Fruit fly (Drosophila melanogaster) whole organism, wandering third instar larva: Measurements from ENCODE around the gene CG18130.

Experiments used
- Abd-B ChIP-seq: fragments of >200 bp; optimal IDR thresholded peaks from 2 replicates; lab custom pipeline; 2017; ENCODE audit warnings: missing biosample characterization, missing genetic modification characterization
- CG32264 ChIP-seq: fragments of 200-800 bp; sonication (Bioruptor generic); optimal IDR thresholded peaks from 2 replicates; lab custom pipeline; 2016; ENCODE audit warnings: missing biosample characterization, missing genetic modification characterization
- CG9705 ChIP-seq: fragments of 200-800 bp; sonication (Bioruptor generic); optimal IDR thresholded peaks from 2 replicates; lab custom pipeline; 2018; ENCODE audit warnings: missing biosample characterization, mild to moderate bottlenecking, missing genetic modification characterization
- CrebA ChIP-seq: fragments of 200-800 bp; sonication (Bioruptor generic); optimal IDR thresholded peaks from 2 replicates; lab custom pipeline; 2016; ENCODE audit warnings: missing biosample characterization, mild to moderate bottlenecking, missing genetic modification characterization, borderline replicate concordance
- Dfd ChIP-seq: fragments of >200 bp; optimal IDR thresholded peaks from 2 replicates; lab custom pipeline; 2017; ENCODE audit warnings: missing biosample characterization, missing genetic modification characterization
- Dif ChIP-seq: fragments of 200-275, 200-300 bp; sonication (Bioruptor generic); optimal IDR thresholded peaks from 2 replicates; lab custom pipeline; 2018; ENCODE audit warnings: missing biosample characterization, missing genetic modification characterization; ENCODE audit not compliant: partially characterized antibody
- GATAd ChIP-seq: sonication (Bioruptor generic); optimal IDR thresholded peaks from 2 replicates; lab custom pipeline; 2016; ENCODE audit warnings: missing biosample characterization, missing genetic modification characterization
- HLH106 ChIP-seq: fragments of 200-800 bp; optimal IDR thresholded peaks from 3 replicates; lab custom pipeline; 2019; ENCODE audit warnings: missing biosample characterization, mild to moderate bottlenecking, missing genetic modification characterization, moderate library complexity
- Hnf4 ChIP-seq: fragments of 200-800 bp; sonication (Bioruptor generic); optimal IDR thresholded peaks from 2 replicates; lab custom pipeline; 2016; ENCODE audit warnings: missing biosample characterization, mild to moderate bottlenecking, missing genetic modification characterization
- Hr78 ChIP-seq: fragments of >200 bp; optimal IDR thresholded peaks from 2 replicates; lab custom pipeline; 2017; ENCODE audit warnings: missing biosample characterization, missing genetic modification characterization
- Hr83 ChIP-seq: fragments of 200-300 bp; sonication (Bioruptor generic); optimal IDR thresholded peaks from 2 replicates; lab custom pipeline; 2016; ENCODE audit warnings: missing biosample characterization, mild to moderate bottlenecking, missing genetic modification characterization, moderate library complexity; ENCODE audit not compliant: poor library complexity, severe bottlenecking
- Jra ChIP-seq: sonication (Bioruptor generic); optimal IDR thresholded peaks from 2 replicates; lab custom pipeline; 2016; ENCODE audit warnings: missing biosample characterization, missing genetic modification characterization
- Mio ChIP-seq: sonication (Bioruptor generic); optimal IDR thresholded peaks from 2 replicates; lab custom pipeline; 2016; ENCODE audit warnings: missing biosample characterization, missing genetic modification characterization
- Myc ChIP-seq: fragments of >200 bp; optimal IDR thresholded peaks from 2 replicates; lab custom pipeline; 2017
- N ChIP-seq: fragments of >200 bp; optimal IDR thresholded peaks from 2 replicates; lab custom pipeline; 2018; ENCODE audit warnings: missing biosample characterization, missing external identifiers, missing genetic modification characterization
- OdsH ChIP-seq: fragments of 200-800 bp; sonication (Bioruptor generic); optimal IDR thresholded peaks from 2 replicates; lab custom pipeline; 2016; ENCODE audit warnings: missing biosample characterization, mild to moderate bottlenecking, missing genetic modification characterization
- Rel ChIP-seq, 2 experiments: fragments of 200-800 bp; sonication (Bioruptor generic) in 1 of 2; optimal IDR thresholded peaks; 2 replicates in 1 of 2; 3 replicates in 1 of 2; lab custom pipeline; 2016 to 2019; ENCODE audit warnings: mild to moderate bottlenecking in 2 of 2, missing biosample characterization in 2 of 2, missing genetic modification characterization in 2 of 2, moderate library complexity in 1 of 2
- Sp1 ChIP-seq: fragments of 200-800 bp; sonication (Bioruptor generic); optimal IDR thresholded peaks from 3 replicates; lab custom pipeline; 2019; ENCODE audit warnings: missing biosample characterization, mild to moderate bottlenecking, missing genetic modification characterization, moderate library complexity
- Vsx2 ChIP-seq: fragments of 200-300, 225-300 bp; sonication (Bioruptor generic); optimal IDR thresholded peaks from 2 replicates; lab custom pipeline; 2018; ENCODE audit warnings: missing biosample characterization, missing genetic modification characterization; ENCODE audit not compliant: partially characterized antibody
- br ChIP-seq: fragments of 200-800 bp; sonication (Bioruptor generic); optimal IDR thresholded peaks from 2 replicates; lab custom pipeline; 2016; ENCODE audit warnings: missing biosample characterization, missing genetic modification characterization
- brk ChIP-seq: fragments of 200-800 bp; sonication (Bioruptor generic); optimal IDR thresholded peaks from 2 replicates; lab custom pipeline; 2016; ENCODE audit warnings: missing biosample characterization, mild to moderate bottlenecking, missing genetic modification characterization
- dl ChIP-seq, 2 experiments: fragments of 175-275, 200-275 bp in 1 of 2; fragments of 200-275 bp in 1 of 2; sonication (Bioruptor generic); optimal IDR thresholded peaks; lab custom pipeline; 2018; ENCODE audit warnings: mild to moderate bottlenecking in 2 of 2, missing biosample characterization in 2 of 2, missing genetic modification characterization in 2 of 2, moderate library complexity in 2 of 2; ENCODE audit not compliant: partially characterized antibody in 2 of 2, insufficient read depth in 1 of 2
- dmrt93B ChIP-seq: fragments of 200-800 bp; sonication (Bioruptor generic); optimal IDR thresholded peaks from 2 replicates; lab custom pipeline; 2018; ENCODE audit warnings: missing biosample characterization, mild to moderate bottlenecking, missing genetic modification characterization
- dsf ChIP-seq: sonication (Bioruptor generic); optimal IDR thresholded peaks from 2 replicates; lab custom pipeline; 2016; ENCODE audit warnings: missing biosample characterization, missing genetic modification characterization, borderline replicate concordance
- ey ChIP-seq: fragments of 200-800 bp; sonication (Bioruptor generic); optimal IDR thresholded peaks from 2 replicates; lab custom pipeline; 2016; ENCODE audit warnings: missing biosample characterization, missing genetic modification characterization
- foxo ChIP-seq, 2 experiments: fragments of 200-800 bp; sonication (Bioruptor generic); optimal IDR thresholded peaks; 2 replicates in 1 of 2; 3 replicates in 1 of 2; lab custom pipeline; 2016 to 2017; ENCODE audit warnings: missing biosample characterization in 2 of 2, missing genetic modification characterization in 2 of 2
- fru ChIP-seq: fragments of 200-800 bp; sonication (Bioruptor generic); optimal IDR thresholded peaks from 3 replicates; lab custom pipeline; 2016; ENCODE audit warnings: missing biosample characterization, mild to moderate bottlenecking, missing genetic modification characterization
- h ChIP-seq: fragments of 200-800 bp; sonication (Bioruptor generic); optimal IDR thresholded peaks from 3 replicates; lab custom pipeline; 2016; ENCODE audit warnings: missing biosample characterization, mild to moderate bottlenecking, missing genetic modification characterization
- jim ChIP-seq: fragments of 175-275, 200-325 bp; sonication (Bioruptor generic); optimal IDR thresholded peaks from 2 replicates; lab custom pipeline; 2016; ENCODE audit warnings: missing biosample characterization, mild to moderate bottlenecking, missing genetic modification characterization
- lola ChIP-seq: fragments of >200 bp; optimal IDR thresholded peaks from 2 replicates; lab custom pipeline; 2017; ENCODE audit warnings: missing biosample characterization, missing genetic modification characterization
- pan ChIP-seq: fragments of >200 bp; optimal IDR thresholded peaks from 2 replicates; lab custom pipeline; 2017
- psq ChIP-seq: fragments of 200-800 bp; sonication (Bioruptor generic); optimal IDR thresholded peaks from 3 replicates; lab custom pipeline; 2017; ENCODE audit warnings: missing biosample characterization, mild to moderate bottlenecking, missing genetic modification characterization, moderate library complexity
- rgr ChIP-seq: fragments of 200-800 bp; sonication (Bioruptor generic); optimal IDR thresholded peaks from 3 replicates; lab custom pipeline; 2016; ENCODE audit warnings: missing biosample characterization, mild to moderate bottlenecking, missing genetic modification characterization
- sage ChIP-seq: fragments of 200-800 bp; sonication (Bioruptor generic); optimal IDR thresholded peaks from 2 replicates; lab custom pipeline; 2016; ENCODE audit warnings: missing biosample characterization, mild to moderate bottlenecking, missing genetic modification characterization
- sv ChIP-seq: fragments of 200-800 bp; sonication (Bioruptor generic); optimal IDR thresholded peaks from 3 replicates; lab custom pipeline; 2016; ENCODE audit warnings: missing biosample characterization, missing genetic modification characterization
- tai ChIP-seq: sonication (Bioruptor generic); optimal IDR thresholded peaks from 2 replicates; lab custom pipeline; 2016; ENCODE audit warnings: missing biosample characterization, missing genetic modification characterization
- usp ChIP-seq: fragments of >200 bp; optimal IDR thresholded peaks from 2 replicates; lab custom pipeline; 2017; ENCODE audit warnings: missing biosample characterization, missing genetic modification characterization
- woc ChIP-seq: sonication (Bioruptor generic); optimal IDR thresholded peaks from 2 replicates; lab custom pipeline; 2016; ENCODE audit warnings: missing biosample characterization, mild to moderate bottlenecking, missing genetic modification characterization

Gene CG18130

DNA sequence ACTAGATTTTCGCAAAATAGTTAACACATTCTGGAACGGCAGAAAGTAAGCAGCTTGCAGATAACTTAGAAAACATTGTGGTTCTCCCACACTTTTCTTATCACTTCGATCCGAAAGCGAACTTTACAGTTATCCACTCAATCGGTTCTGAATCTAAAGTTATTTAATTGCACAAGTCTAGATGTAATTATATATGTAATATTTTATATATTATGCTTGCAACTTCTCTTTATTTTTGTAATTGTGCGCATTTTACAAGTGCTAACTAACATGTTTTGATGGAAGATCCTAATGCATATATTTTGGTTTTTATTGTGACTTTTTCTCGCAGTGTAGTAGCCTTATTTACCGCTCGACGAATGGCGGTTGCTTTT is 11.8 kb upstream of the CG18130 start:
- TF ChIP-seq ey (GFP tag; lab: Kevin White, UChicago), result no peak
- no peak for TF ChIP-seq Myc (lab: Kevin White, UChicago)
- peak; percentile 72 for TF ChIP-seq dmrt93B (GFP tag; lab: Kevin White, UChicago)
- no peak for TF ChIP-seq Dif
- no peak for TF ChIP-seq Hnf4 (GFP tag; lab: Kevin White, UChicago)
- TF ChIP-seq sage (GFP tag; lab: Kevin White, UChicago), result no peak
- TF ChIP-seq br (GFP tag; lab: Kevin White, UChicago), result no peak
- TF ChIP-seq Rel (GFP tag; optimal IDR thresholded peaks at IDR 0.05; lab: Kevin White, UChicago), result no peak
- TF ChIP-seq Rel (tag; optimal IDR thresholded peaks at IDR 0.05; lab: Kevin White, UChicago), result no peak
- no peak for TF ChIP-seq woc (GFP tag; lab: Kevin White, UChicago)
- no peak for TF ChIP-seq N (GFP tag; lab: Kevin White, UChicago)
- no peak for TF ChIP-seq Abd-B (GFP tag; lab: Kevin White, UChicago)
- no peak for TF ChIP-seq Jra
- TF ChIP-seq h (GFP tag; lab: Kevin White, UChicago), result no peak
- TF ChIP-seq rgr (GFP tag; lab: Kevin White, UChicago), result no peak
- no peak for TF ChIP-seq dsf
- no peak for TF ChIP-seq CG32264 (GFP tag; lab: Kevin White, UChicago)
- peak; percentile 47 for TF ChIP-seq HLH106
- TF ChIP-seq fru, result peak; percentile 7
- no peak for TF ChIP-seq Vsx2 (GFP tag; lab: Kevin White, UChicago)
- TF ChIP-seq tai (GFP tag; lab: Kevin White, UChicago), result no peak
- TF ChIP-seq Hr78 (GFP tag; lab: Kevin White, UChicago), result no peak
- TF ChIP-seq dl (GFP tag; optimal IDR thresholded peaks at IDR 0.05; lab: Kevin White, UChicago; ENCODE audit: insufficient read depth in 1 of 2, partially characterized antibody in 2 of 2), result no peak
- no peak for TF ChIP-seq Hr83 (GFP tag; lab: Kevin White, UChicago)
- TF ChIP-seq OdsH (GFP tag; lab: Kevin White, UChicago), result peak; percentile 38
- no peak for TF ChIP-seq CrebA (GFP tag; lab: Kevin White, UChicago)
- TF ChIP-seq Sp1, result peak; percentile 62
- peak in 1 of 2 experiments; percentile 54 for TF ChIP-seq foxo (GFP tag; optimal IDR thresholded peaks at IDR 0.05; lab: Kevin White, UChicago)
- TF ChIP-seq pan, result no peak
- TF ChIP-seq sv (GFP tag; lab: Kevin White, UChicago), result no peak
- TF ChIP-seq Mio (GFP tag; lab: Kevin White, UChicago), result no peak
- TF ChIP-seq psq, result peak; percentile 54
- TF ChIP-seq brk (GFP tag; lab: Kevin White, UChicago), result no peak
- TF ChIP-seq lola (GFP tag; lab: Kevin White, UChicago), result no peak
- no peak for TF ChIP-seq GATAd (GFP tag; lab: Kevin White, UChicago)
- no peak for TF ChIP-seq usp (GFP tag; lab: Kevin White, UChicago)

DNA sequence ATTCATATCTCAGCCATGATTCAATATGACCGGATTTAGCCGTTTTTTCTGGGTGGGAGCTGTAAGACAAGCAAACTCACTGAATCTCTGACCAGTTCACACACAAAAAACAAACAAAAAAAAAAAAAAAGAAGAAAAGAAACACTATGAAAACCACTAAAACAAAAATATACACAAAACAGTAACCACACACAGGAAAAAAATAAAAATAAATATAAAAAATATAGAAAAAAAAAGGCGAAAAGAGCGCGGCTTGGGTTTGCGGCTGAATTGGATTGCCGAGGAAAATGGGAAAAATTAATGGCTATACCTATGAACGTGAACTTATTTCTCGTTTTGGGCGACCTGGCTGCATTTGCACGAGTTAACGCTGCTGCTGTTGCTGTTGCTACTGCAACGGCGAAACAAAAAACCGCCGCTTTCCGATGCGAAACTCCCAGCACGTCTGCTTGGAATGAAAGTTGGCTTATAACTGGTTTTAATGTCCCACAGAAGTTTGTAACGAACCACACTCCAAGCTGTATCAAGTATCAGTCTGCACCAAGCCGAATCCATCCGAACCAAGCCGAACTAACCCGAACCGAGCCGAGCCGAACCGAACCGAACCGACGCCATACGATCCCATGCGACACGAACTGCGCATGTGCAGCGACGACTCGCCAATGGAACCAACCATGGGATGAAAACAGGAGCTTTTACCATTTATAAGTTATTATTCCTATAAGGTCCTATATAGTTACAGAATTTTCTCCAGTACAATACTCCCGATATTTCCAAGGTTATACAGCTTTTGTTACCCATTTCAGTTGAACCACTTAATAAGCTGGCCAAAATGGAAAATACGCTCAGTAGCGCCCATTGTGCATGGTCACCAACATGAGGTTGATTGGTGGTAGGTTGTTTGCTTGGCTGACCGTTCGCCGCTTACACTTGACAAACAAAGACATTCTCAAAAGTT is 11.1 kb upstream of the CG18130 start, which contains the start of gene fw:
Gene fw, minus strand, starts transcription at position 478 of the 958 bp plus-strand sequence.
- TF ChIP-seq lola (GFP tag; lab: Kevin White, UChicago), result no peak
- no peak for TF ChIP-seq N (GFP tag; lab: Kevin White, UChicago)
- no peak for TF ChIP-seq sage (GFP tag; lab: Kevin White, UChicago)
- TF ChIP-seq dsf, result no peak
- TF ChIP-seq CG9705 (GFP tag; lab: Kevin White, UChicago), result peak; percentile 4
- peak; percentile 90 for TF ChIP-seq ey (GFP tag; lab: Kevin White, UChicago)
- no peak for TF ChIP-seq dmrt93B (GFP tag; lab: Kevin White, UChicago)
- TF ChIP-seq Jra, result no peak
- TF ChIP-seq sv (GFP tag; lab: Kevin White, UChicago), result peak; percentile 3
- TF ChIP-seq Hr78 (GFP tag; lab: Kevin White, UChicago), result no peak
- no peak for TF ChIP-seq Myc (lab: Kevin White, UChicago)
- TF ChIP-seq br (GFP tag; lab: Kevin White, UChicago), result peak; percentile 87
- peak; percentile 69 for TF ChIP-seq Vsx2 (GFP tag; lab: Kevin White, UChicago)
- no peak for TF ChIP-seq Dif
- peak; percentile 62 for TF ChIP-seq psq
- TF ChIP-seq brk (GFP tag; lab: Kevin White, UChicago), result peak; percentile 30
- TF ChIP-seq Sp1, result peak; percentile 70
- peak; percentile 88 for TF ChIP-seq h (GFP tag; lab: Kevin White, UChicago)
- peak; percentile 6 for TF ChIP-seq CrebA (GFP tag; lab: Kevin White, UChicago)
- TF ChIP-seq Abd-B (GFP tag; lab: Kevin White, UChicago), result no peak
- no peak for TF ChIP-seq GATAd (GFP tag; lab: Kevin White, UChicago)
- peak; percentile 49 for TF ChIP-seq CG32264 (GFP tag; lab: Kevin White, UChicago)
- peak; percentile 26 to 79 for TF ChIP-seq foxo (GFP tag; optimal IDR thresholded peaks at IDR 0.05; lab: Kevin White, UChicago)
- TF ChIP-seq usp (GFP tag; lab: Kevin White, UChicago), result no peak
- no peak for TF ChIP-seq tai (GFP tag; lab: Kevin White, UChicago)
- TF ChIP-seq Hnf4 (GFP tag; lab: Kevin White, UChicago), result peak; percentile 72
- TF ChIP-seq HLH106, result peak; percentile 80
- peak; percentile 81 for TF ChIP-seq rgr (GFP tag; lab: Kevin White, UChicago)
- TF ChIP-seq OdsH (GFP tag; lab: Kevin White, UChicago), result peak; percentile 69
- TF ChIP-seq fru, result peak; percentile 86
- TF ChIP-seq Rel (GFP tag; optimal IDR thresholded peaks at IDR 0.05; lab: Kevin White, UChicago), result no peak
- TF ChIP-seq Rel (tag; optimal IDR thresholded peaks at IDR 0.05; lab: Kevin White, UChicago), result peak; percentile 25
- TF ChIP-seq jim (GFP tag; lab: Kevin White, UChicago), result no peak
- TF ChIP-seq Hr83 (GFP tag; lab: Kevin White, UChicago), result no peak
- peak; percentile 83 for TF ChIP-seq woc (GFP tag; lab: Kevin White, UChicago)
- no peak for TF ChIP-seq Mio (GFP tag; lab: Kevin White, UChicago)
- TF ChIP-seq dl (GFP tag; optimal IDR thresholded peaks at IDR 0.05; lab: Kevin White, UChicago; ENCODE audit: insufficient read depth in 1 of 2, partially characterized antibody in 2 of 2), result no peak
- TF ChIP-seq pan, result no peak
- TF ChIP-seq Dfd (GFP tag; lab: Kevin White, UChicago), result no peak
